Worm (Caenorhabditis elegans): Measurements from ENCODE around the gene F01F1.2.

F01F1.2 gene

DNA sequence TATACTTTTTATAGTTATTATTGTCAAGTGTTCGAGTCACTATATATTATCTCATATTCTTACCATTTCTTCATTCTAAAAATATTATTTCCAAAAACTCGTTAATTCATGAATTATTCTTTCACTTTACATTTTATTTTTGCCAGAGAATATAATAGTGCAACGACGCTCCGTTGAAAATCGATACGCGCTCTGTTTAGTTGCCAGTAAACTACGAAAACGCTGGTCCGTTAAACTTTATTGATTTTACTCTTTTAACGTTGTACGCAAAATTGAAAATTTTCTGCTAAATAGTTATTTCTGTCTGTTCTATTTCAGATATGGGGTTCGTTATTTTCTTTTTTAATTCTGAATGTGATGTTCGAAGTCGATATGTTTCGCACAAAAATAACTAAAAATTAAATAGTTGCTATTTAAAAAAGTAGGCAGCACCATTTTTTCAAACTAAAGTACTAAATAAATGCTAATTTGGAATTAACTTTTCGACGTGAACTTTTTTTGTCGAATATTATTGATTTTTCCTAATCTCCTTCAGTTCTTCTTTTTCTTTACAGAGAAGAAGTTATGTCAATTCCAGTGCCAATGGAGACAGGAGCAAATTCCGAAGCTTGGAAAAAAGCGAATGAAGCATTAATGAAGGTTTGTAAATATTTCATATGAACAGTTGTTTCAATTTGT is 1.1 kb downstream of the F01F1.2 start, which contains the start of gene hpo-10 (continued):
- TF ChIP-seq T26A8.4 (GFP tag; IDR thresholded peaks at IDR 0.05), result no peak
- no peak for TF ChIP-seq Y75B8A.6 (GFP tag; IDR thresholded peaks at IDR 0.05)
- peak; percentile 43 for TF ChIP-seq nhr-6 (tag; optimal IDR thresholded peaks at IDR 0.05)
- no peak for TF ChIP-seq egl-27 (tag; optimal IDR thresholded peaks at IDR 0.05)
- no peak for TF ChIP-seq skn-1 (tag; optimal IDR thresholded peaks at IDR 0.05)

DNA sequence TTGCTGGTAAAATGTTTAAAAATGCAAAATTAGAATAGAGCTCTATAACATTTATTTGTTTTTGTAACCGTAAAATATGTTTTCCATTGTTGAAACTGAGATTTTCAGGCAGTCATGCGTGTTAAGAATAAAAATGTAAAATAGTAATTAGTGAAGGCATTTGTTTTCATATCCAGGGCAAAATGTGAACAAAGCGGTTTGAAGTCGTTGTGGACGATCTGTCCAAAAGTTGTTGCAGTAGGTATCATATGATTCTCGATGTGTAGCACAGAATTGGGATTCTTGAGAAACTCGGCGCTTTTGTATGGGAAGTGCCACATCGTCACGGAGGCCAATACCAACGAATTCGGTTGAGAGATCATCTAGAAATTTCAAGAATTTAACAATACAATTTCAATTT is 3.9 kb downstream of the F01F1.2 start:
- 0 out of 2 replicates have a peak, but pooled peaks have one; percentile 16 for TF ChIP-seq T26A8.4 (GFP tag; IDR thresholded peaks at IDR 0.05)
- peak; percentile 33 for TF ChIP-seq lin-38 (GFP tag; IDR thresholded peaks at IDR 0.05)
- TF ChIP-seq daf-19 (GFP tag; conservative IDR thresholded peaks at IDR 0.05), result no peak
- no peak for TF ChIP-seq unc-62 (GFP tag; optimal IDR thresholded peaks at IDR 0.05 in 1 of 2)
- no peak for TF ChIP-seq unc-62 (tag; optimal IDR thresholded peaks at IDR 0.05)
- no peak for TF ChIP-seq ceh-82 (tag; optimal IDR thresholded peaks at IDR 0.05)

DNA sequence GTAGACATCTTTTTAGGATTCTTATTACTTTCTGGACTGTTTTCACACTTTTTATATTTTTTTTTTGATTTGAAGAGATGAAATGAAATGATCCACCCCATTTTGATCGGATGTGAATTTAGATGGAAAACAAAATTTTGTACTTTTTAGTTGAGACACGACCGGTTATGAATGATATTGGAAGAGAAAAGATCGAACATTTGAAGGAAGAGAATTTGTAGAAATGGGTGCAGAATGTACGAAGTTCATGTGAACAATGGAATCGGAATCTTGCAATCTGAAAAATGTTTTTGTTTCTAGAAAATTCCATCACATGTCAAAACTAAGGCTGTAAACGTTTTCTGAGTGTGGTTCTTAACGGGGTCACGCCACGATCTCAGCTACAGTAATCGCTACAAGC is 4.5 kb downstream of the F01F1.2 start, which contains the start of gene F01F1.14:
Gene F01F1.14 (minus strand): TSS at position 101 of the 400 bp plus-strand sequence.
- TF ChIP-seq dpl-1 (GFP tag; optimal IDR thresholded peaks at IDR 0.05) (no peak), daf-8 (GFP tag; IDR thresholded peaks at IDR 0.05) (no peak), nhr-77 (tag; optimal IDR thresholded peaks at IDR 0.05) (no peak)

DNA sequence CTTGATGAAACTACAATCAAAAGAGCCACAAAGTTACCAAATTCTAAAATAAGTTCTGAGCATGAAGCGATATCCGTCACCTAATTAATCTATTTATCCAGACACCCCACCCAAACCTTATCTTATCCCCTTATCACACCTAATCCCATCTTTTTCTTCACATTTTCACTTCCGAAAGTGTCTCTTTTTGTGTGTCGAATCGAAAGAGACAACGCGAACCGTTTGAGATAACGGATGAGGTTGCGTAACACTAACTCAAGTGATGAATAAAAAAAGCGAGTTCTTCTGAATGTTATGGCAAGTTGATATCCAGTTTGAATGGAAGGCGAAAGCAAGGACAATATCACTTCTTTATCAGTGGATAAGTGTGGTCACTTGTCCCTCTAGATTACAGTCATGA is 5.2 kb downstream of the F01F1.2 start:
- no peak for TF ChIP-seq lin-38 (GFP tag; IDR thresholded peaks at IDR 0.05)
- no peak for TF ChIP-seq unc-130 (GFP tag; optimal IDR thresholded peaks at IDR 0.05)
- TF ChIP-seq F26F4.8 (GFP tag; conservative IDR thresholded peaks at IDR 0.05), result no peak
- no peak for TF ChIP-seq ceh-28 (tag; optimal IDR thresholded peaks at IDR 0.05)

DNA sequence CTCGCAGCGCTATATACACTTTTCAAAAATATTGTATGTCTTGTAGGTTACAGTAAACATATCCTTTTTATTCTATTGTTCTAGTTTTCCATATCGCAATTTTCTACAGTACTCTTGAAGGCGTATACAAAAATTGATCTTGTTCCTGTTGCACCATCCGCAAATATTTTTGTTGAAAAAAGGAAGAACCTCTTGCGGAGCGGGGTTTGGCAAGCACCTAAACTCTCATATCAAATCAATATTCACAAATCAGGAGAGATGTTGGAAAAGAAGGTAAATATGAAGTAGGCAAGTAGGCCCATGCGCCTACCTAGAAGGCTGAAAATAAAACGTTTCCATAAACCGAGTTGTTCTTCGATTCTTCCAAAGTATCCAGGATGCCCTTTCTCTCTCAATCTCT is 5.7 kb downstream of the F01F1.2 start, which contains the start of gene C28H8.5:
Gene C28H8.5 (plus strand): TSS at position 301 of the 400 bp plus-strand sequence.
- TF ChIP-seq fkh-10 (GFP tag; optimal IDR thresholded peaks at IDR 0.05) (no peak), gei-8 (GFP tag; optimal IDR thresholded peaks at IDR 0.05) (no peak), zip-11 (GFP tag; IDR thresholded peaks at IDR 0.05) (no peak), madf-5 (GFP tag; IDR thresholded peaks at IDR 0.05) (no peak), spr-1 (tag; optimal IDR thresholded peaks at IDR 0.05) (no peak)

DNA sequence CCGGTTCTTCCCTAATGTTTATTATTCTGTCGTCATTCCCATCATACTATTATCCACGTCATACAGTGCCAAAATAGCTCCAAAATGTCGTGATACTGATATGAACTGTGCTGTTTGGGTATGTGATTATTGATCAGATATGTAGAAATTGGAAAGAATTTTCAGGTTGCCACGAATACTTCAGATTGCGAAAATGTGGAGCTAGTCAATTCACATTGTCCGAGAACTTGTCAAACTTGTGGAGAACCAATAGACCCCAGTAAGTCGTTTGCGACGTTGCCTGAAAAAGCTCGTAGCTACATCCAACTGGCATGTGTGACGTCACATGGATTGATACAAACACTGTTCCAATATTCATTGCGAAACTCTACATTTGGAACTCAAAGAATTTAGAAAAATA is 6.1 kb downstream of the F01F1.2 start:
- TF ChIP-seq pha-4 (GFP tag; IDR thresholded peaks at IDR 0.05) (no peak), pha-4 (tag; optimal IDR thresholded peaks at IDR 0.05) (no peak), aha-1 (tag) (peak; percentile 44), unc-62 (GFP tag; optimal IDR thresholded peaks at IDR 0.05 in 1 of 2) (peak in 1 of 2 experiments; percentile 95), unc-62 (tag; optimal IDR thresholded peaks at IDR 0.05) (no peak)

DNA sequence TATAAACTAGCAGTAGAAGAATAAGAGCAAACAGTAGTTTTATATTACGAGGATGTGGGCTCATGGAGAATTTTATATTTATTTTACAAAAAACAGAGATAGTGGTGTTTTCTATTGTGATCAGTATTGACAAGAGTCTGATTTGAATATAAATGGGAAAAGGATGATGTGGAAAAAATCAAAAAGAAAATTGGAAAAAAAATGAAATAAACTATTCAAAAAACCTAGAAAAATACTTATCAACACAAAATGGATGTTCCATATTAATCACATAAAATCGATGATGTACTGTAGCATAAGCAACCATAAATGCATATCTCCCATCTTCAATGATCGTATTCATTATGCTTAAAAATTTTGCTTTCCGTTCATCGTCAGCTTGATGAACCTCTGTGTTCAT is 8.5 kb downstream of the F01F1.2 start, which contains the start of gene C28H8.7:
Gene C28H8.7 (minus strand): TSS at position 101 of the 400 bp plus-strand sequence.
- TF ChIP-seq jun-1 (tag; optimal IDR thresholded peaks at IDR 0.05) (no peak), T26A8.4 (GFP tag; IDR thresholded peaks at IDR 0.05) (no peak), ceh-28 (tag; optimal IDR thresholded peaks at IDR 0.05) (no peak), mes-2 (tag; optimal IDR thresholded peaks at IDR 0.05; ENCODE audit: poor library complexity, severe bottlenecking) (no peak), hmg-1.1 (GFP tag; IDR thresholded peaks at IDR 0.05) (no peak), ctbp-1 (GFP tag; IDR thresholded peaks at IDR 0.05) (no peak), hif-1 (tag; optimal IDR thresholded peaks at IDR 0.05) (no peak), nhr-11 (tag; optimal IDR thresholded peaks at IDR 0.05) (no peak)
